Worm (Caenorhabditis elegans): Measurements from ENCODE around the gene C14B4.2.
"Not testable (repeated sequence)": the region's sequence is repeated elsewhere in the genome, so short reads cannot be mapped to it uniquely, and the experiment has no call there.

Gene C14B4.2

ce11 chrV:19320385-19320784 lies 42.1 kb downstream of the C14B4.2 start, which contains the start of gene sdz-6:
TSS of gene sdz-6 (plus strand) at chrV:19320613.
- TF ChIP-seq R02D3.7 (tag; optimal IDR thresholded peaks at IDR 0.05) (no peak), hlh-11 (tag; optimal IDR thresholded peaks at IDR 0.05) (no peak), D1046.2 (GFP tag; IDR thresholded peaks at IDR 0.05) (no peak), dmd-6 (GFP tag; IDR thresholded peaks at IDR 0.05) (peak; percentile 8; the same call in 1 of the 2 replicates), nhr-11 (tag; optimal IDR thresholded peaks at IDR 0.05) (no peak), nhr-42 (GFP tag; IDR thresholded peaks at IDR 0.05) (no peak), unc-62 (GFP tag; optimal IDR thresholded peaks at IDR 0.05 in 1 of 2) (peak in 1 of 2 experiments; percentile 95), unc-62 (tag; optimal IDR thresholded peaks at IDR 0.05) (no peak), F10B5.3 (tag; optimal IDR thresholded peaks at IDR 0.05) (no peak), nhr-77 (tag; optimal IDR thresholded peaks at IDR 0.05) (no peak)

ce11 chrV:19319460-19319995 lies 42.9 kb downstream of the C14B4.2 start, which contains the start of gene C43D7.7:
TSS of gene C43D7.7 (minus strand) at chrV:19319510.
- peak; percentile 42; the same call in 1 of the 2 replicates for TF ChIP-seq dmd-6 (GFP tag; IDR thresholded peaks at IDR 0.05)
- TF ChIP-seq pqm-1 (tag; optimal IDR thresholded peaks at IDR 0.05), result peak; percentile 40
- TF ChIP-seq daf-8 (GFP tag; IDR thresholded peaks at IDR 0.05), result no peak

ce11 chrV:19317058-19317457 lies 45.4 kb downstream of the C14B4.2 start, which contains the start of gene srh-208:
TSS of gene srh-208 (plus strand) at chrV:19317358.
- TF ChIP-seq daf-12 (tag; optimal IDR thresholded peaks at IDR 0.05); vab-7 (GFP tag; IDR thresholded peaks at IDR 0.05); mdt-29 (GFP tag; IDR thresholded peaks at IDR 0.05): not testable (repeated sequence)

- TF ChIP-seq egl-27 (tag; optimal IDR thresholded peaks at IDR 0.05) (no peak), ZK546.5 (tag; optimal IDR thresholded peaks at IDR 0.05) (no peak), dmd-8 (GFP tag; IDR thresholded peaks at IDR 0.05) (no peak), unc-39 (tag; optimal IDR thresholded peaks at IDR 0.05) (no peak), unc-62 (GFP tag; optimal IDR thresholded peaks at IDR 0.05 in 1 of 2) (no peak), unc-62 (tag; optimal IDR thresholded peaks at IDR 0.05) (no peak), nhr-11 (tag; optimal IDR thresholded peaks at IDR 0.05) (no peak), nhr-77 (tag; optimal IDR thresholded peaks at IDR 0.05) (no peak), cey-2 (tag; optimal IDR thresholded peaks at IDR 0.05; ENCODE audit: borderline replicate concordance, insufficient read depth) (no peak), aly-2 (tag; optimal IDR thresholded peaks at IDR 0.05) (no peak), hlh-11 (tag; optimal IDR thresholded peaks at IDR 0.05) (no peak), lim-7 (GFP tag; IDR thresholded peaks at IDR 0.05) (no peak), F37D6.2 (tag; optimal IDR thresholded peaks at IDR 0.05) (no peak), vab-7 (GFP tag; IDR thresholded peaks at IDR 0.05) (no peak), lin-29 (GFP tag; IDR thresholded peaks at IDR 0.05) (no peak)
Observed at ce11 chrV:19312975-19313374, 49.5 kb downstream of the C14B4.2 start, which contains the start of gene fbxb-64. TSS of gene fbxb-64 (plus strand) at chrV:19313275.

ce11 chrV:19311391-19311790 lies 51.1 kb downstream of the C14B4.2 start, which contains the start of gene C43D7.8:
TSS of gene C43D7.8 (minus strand) at chrV:19311491.
- TF ChIP-seq daf-8 (GFP tag; IDR thresholded peaks at IDR 0.05) (no peak), tra-1 (GFP tag; IDR thresholded peaks at IDR 0.05) (no peak), jun-1 (tag; optimal IDR thresholded peaks at IDR 0.05) (no peak), F37D6.2 (tag; optimal IDR thresholded peaks at IDR 0.05) (no peak), nhr-48 (tag; optimal IDR thresholded peaks at IDR 0.05) (no peak), lsy-2 (tag; optimal IDR thresholded peaks at IDR 0.05) (no peak)

- TF ChIP-seq unc-62 (GFP tag; optimal IDR thresholded peaks at IDR 0.05 in 1 of 2), result peak in 1 of 2 experiments; percentile 62
- TF ChIP-seq unc-62 (tag; optimal IDR thresholded peaks at IDR 0.05), result no peak
- TF ChIP-seq ceh-82 (tag; optimal IDR thresholded peaks at IDR 0.05), result no peak
- no peak for TF ChIP-seq dmd-6 (GFP tag; IDR thresholded peaks at IDR 0.05)
- no peak for TF ChIP-seq lin-38 (GFP tag; IDR thresholded peaks at IDR 0.05)
- TF ChIP-seq madf-5 (GFP tag; IDR thresholded peaks at IDR 0.05), result no peak
- no peak for TF ChIP-seq zip-2 (tag; optimal IDR thresholded peaks at IDR 0.05)
- no peak for TF ChIP-seq aly-2 (tag; optimal IDR thresholded peaks at IDR 0.05)
Observed at ce11 chrV:19309591-19309990, 52.9 kb downstream of the C14B4.2 start, which contains the start of gene F55C9.11. TSS of gene F55C9.11 (minus strand) at chrV:19309691.
